Worm (Caenorhabditis elegans): ENCODE data around the gene F26G1.15.

- TF ChIP-seq lin-39 (tag; optimal IDR thresholded peaks at IDR 0.05) = no peak
- TF ChIP-seq fkh-10 (GFP tag; optimal IDR thresholded peaks at IDR 0.05) = no peak
- TF ChIP-seq nhr-28 (tag; optimal IDR thresholded peaks at IDR 0.05) = no peak
- no peak for TF ChIP-seq unc-62 (GFP tag; optimal IDR thresholded peaks at IDR 0.05)
- no peak for TF ChIP-seq elt-1 (tag; optimal IDR thresholded peaks at IDR 0.05)
- no peak for TF ChIP-seq daf-12 (tag; optimal IDR thresholded peaks at IDR 0.05)
- no peak for TF ChIP-seq nhr-25 (tag; optimal IDR thresholded peaks at IDR 0.05)
- no peak for TF ChIP-seq ceh-28 (tag; optimal IDR thresholded peaks at IDR 0.05)
- TF ChIP-seq zag-1 (tag; optimal IDR thresholded peaks at IDR 0.05) = no peak
- no peak for TF ChIP-seq nhr-237 (tag; optimal IDR thresholded peaks at IDR 0.05)
- TF ChIP-seq fos-1 (tag; optimal IDR thresholded peaks at IDR 0.05) = no peak
- no peak for TF ChIP-seq mdl-1 (tag; optimal IDR thresholded peaks at IDR 0.05)
- no peak for TF ChIP-seq egl-5 (tag; optimal IDR thresholded peaks at IDR 0.05)
- no peak for TF ChIP-seq aly-2 (tag; optimal IDR thresholded peaks at IDR 0.05)
Measured at ce11 chrII:4775802-4776201, 14.3 kb upstream of the F26G1.15 start.
